Worm (Caenorhabditis elegans) whole organism, young adult: ENCODE measurements around the gene R08C7.4.

Experiments used
- F23B12.7 ChIP-seq: sonication (generic microtip); optimal IDR thresholded peaks from 2 replicates; lab custom pipeline; 2017; ENCODE audit warnings: missing genetic modification characterization, mild to moderate bottlenecking, missing compliant biosample characterization, antibody characterized with exemption, moderate library complexity; ENCODE audit not compliant: insufficient read depth
- K12H6.12 ChIP-seq: fragments of 200-800 bp; sonication (Bioruptor generic); optimal IDR thresholded peaks from 2 replicates; lab custom pipeline; 2018; ENCODE audit warnings: mild to moderate bottlenecking, missing genetic modification characterization, missing compliant biosample characterization
- egl-18 ChIP-seq: fragments of 200-800 bp; sonication (Bioruptor generic); IDR thresholded peaks from 2 replicates; pipeline ENCODE4 v1.3.6; 2022; ENCODE audit warnings: missing genetic modification reagents, missing genetic modification characterization, missing compliant biosample characterization
- lin-35 ChIP-seq, 3 experiments: fragments of 150-350 bp in 2 of 3; sonication (generic microtip) in 1 of 3; optimal IDR thresholded peaks; 2 replicates each; lab custom pipeline; 2014 to 2018; ENCODE audit warnings: missing biosample characterization in 3 of 3, missing genetic modification characterization in 3 of 3, missing genetic modification reagents in 3 of 3
- nfya-1 ChIP-seq: sonication (generic microtip); optimal IDR thresholded peaks from 2 replicates; lab custom pipeline; 2017; ENCODE audit warnings: antibody characterized with exemption, missing compliant biosample characterization, missing genetic modification characterization, borderline replicate concordance; ENCODE audit not compliant: insufficient read depth
- rpc-1 ChIP-seq, 2 experiments: fragments of 150-350 bp in 1 of 2; sonication (generic microtip) in 1 of 2; optimal IDR thresholded peaks; 2 replicates each; lab custom pipeline; 2014 to 2018; ENCODE audit warnings: missing biosample characterization in 1 of 2, missing genetic modification characterization in 1 of 2, missing genetic modification reagents in 1 of 2, missing genotype in 1 of 2

DNA sequence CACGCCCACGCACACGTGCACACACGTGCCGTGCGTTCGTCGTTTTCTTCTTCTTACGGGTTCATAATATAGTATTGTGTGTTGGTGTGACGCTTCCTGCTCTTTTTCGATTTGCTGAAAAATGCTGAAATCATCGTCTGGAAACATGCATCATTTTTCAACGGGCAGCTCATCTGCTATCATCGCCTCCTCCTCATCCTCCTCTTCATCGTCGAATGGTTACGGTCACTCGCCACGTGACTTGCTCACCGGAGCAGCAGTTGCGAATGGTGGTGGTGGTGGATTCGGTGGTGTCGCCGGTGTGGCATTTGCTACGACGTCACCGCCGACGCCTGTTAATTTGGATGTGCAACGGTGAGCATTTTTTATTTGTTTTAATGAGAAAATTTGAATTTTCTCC lies 26.1 kb upstream of the R08C7.4 start:
- TF ChIP-seq F23B12.7 (tag; lab: Kevin White, UChicago) (no peak), rpc-1 (optimal IDR thresholded peaks at IDR 0.05; lab: Kevin White, UChicago) (no peak), rpc-1 (tag; optimal IDR thresholded peaks at IDR 0.05; lab: Kevin White, UChicago) (no peak), nfya-1 (tag; lab: Kevin White, UChicago) (no peak), lin-35 (GFP tag; optimal IDR thresholded peaks at IDR 0.05; lab: Kevin White, UChicago) (no peak), K12H6.12 (no peak), egl-18 (GFP tag; lab: Robert Waterston, UW) (no peak)
